Fruit fly (Drosophila melanogaster) whole organism, pupa: ENCODE data around the gene Tdg.

Source experiments
- CG13204 ChIP-seq: fragments of 200-800 bp; sonication (Bioruptor generic); optimal IDR thresholded peaks from 2 replicates; lab custom pipeline; 2018; ENCODE audit warnings: missing biosample characterization, mild to moderate bottlenecking, missing genetic modification characterization, moderate library complexity
- EcR ChIP-seq: fragments of 200-800 bp; sonication (Bioruptor generic); optimal IDR thresholded peaks from 3 replicates; lab custom pipeline; 2019; ENCODE audit warnings: missing biosample characterization, missing genetic modification characterization, mild to moderate bottlenecking, moderate library complexity, missing genetic modification reagents
- Snoo ChIP-seq: fragments of 200-800 bp; sonication (Bioruptor generic); optimal IDR thresholded peaks from 3 replicates; lab custom pipeline; 2017; ENCODE audit warnings: missing biosample characterization, mild to moderate bottlenecking, missing genetic modification characterization, inconsistent platforms

dm6 chr4:576439-576838 is 18.8 kb upstream of the Tdg start:
- TF ChIP-seq Snoo (tag; lab: Kevin White, UChicago) = no peak
- TF ChIP-seq EcR (GFP tag; lab: Kevin White, UChicago) = no peak
- TF ChIP-seq CG13204 (GFP tag; lab: Kevin White, UChicago) = no peak
